Worm (Caenorhabditis elegans) whole organism, late embryonic: Measurements from ENCODE around the gene zip-11.

ENCODE experiments used
- F13H6.1 ChIP-seq: sonication (generic microtip); optimal IDR thresholded peaks from 2 replicates; lab custom pipeline; 2016; ENCODE audit warnings: missing genetic modification characterization, missing compliant biosample characterization
- K02D7.2 ChIP-seq: sonication (generic microtip); optimal IDR thresholded peaks from 2 replicates; lab custom pipeline; 2017; ENCODE audit warnings: mild to moderate bottlenecking, missing genetic modification characterization, missing compliant biosample characterization
- ahr-1 ChIP-seq: sonication (generic microtip); optimal IDR thresholded peaks from 2 replicates; lab custom pipeline; 2016; ENCODE audit warnings: missing genetic modification characterization, missing compliant biosample characterization
- ama-1 ChIP-seq: fragments of 150-350 bp; optimal IDR thresholded peaks from 2 replicates; lab custom pipeline; 2014
- ceh-22 ChIP-seq: sonication (generic microtip); optimal IDR thresholded peaks from 2 replicates; lab custom pipeline; 2017; ENCODE audit warnings: missing biosample characterization, missing genetic modification characterization
- elt-2 ChIP-seq: sonication (generic microtip); optimal IDR thresholded peaks from 2 replicates; lab custom pipeline; 2016; ENCODE audit warnings: missing genetic modification reagents, missing genetic modification characterization, missing compliant biosample characterization
- eyg-1 ChIP-seq: sonication (generic microtip); optimal IDR thresholded peaks from 2 replicates; lab custom pipeline; 2016; ENCODE audit warnings: missing genotype, missing genetic modification characterization, missing compliant biosample characterization
- hlh-15 ChIP-seq: sonication (generic microtip); optimal IDR thresholded peaks from 2 replicates; lab custom pipeline; 2016; ENCODE audit warnings: missing genetic modification characterization, missing compliant biosample characterization
- hlh-6 ChIP-seq: sonication (generic microtip); optimal IDR thresholded peaks from 2 replicates; lab custom pipeline; 2016; ENCODE audit warnings: missing genotype, missing genetic modification characterization, missing compliant biosample characterization
- madf-2 ChIP-seq: sonication (generic microtip); optimal IDR thresholded peaks from 2 replicates; lab custom pipeline; 2017; ENCODE audit warnings: missing genetic modification characterization, missing compliant biosample characterization
- sox-2 ChIP-seq: fragments of 200-800 bp; sonication (Bioruptor generic); IDR thresholded peaks from 2 replicates; pipeline ENCODE4 v1.3.6; 2022; ENCODE audit warnings: missing genetic modification reagents, missing genetic modification characterization, missing compliant biosample characterization
- unc-86 ChIP-seq: sonication (generic microtip); optimal IDR thresholded peaks from 2 replicates; lab custom pipeline; 2016; ENCODE audit warnings: missing genetic modification characterization, missing compliant biosample characterization
- ztf-16 ChIP-seq: sonication (generic microtip); optimal IDR thresholded peaks from 2 replicates; lab custom pipeline; 2017; ENCODE audit warnings: missing genetic modification characterization, missing compliant biosample characterization

ce11 chrIV:3266841-3267240 is 44.2 kb upstream of the zip-11 start:
- TF ChIP-seq ztf-16 (no peak), ceh-22 (no peak), unc-86 (tag; lab: Kevin White, UChicago) (no peak), ama-1 (no peak), K02D7.2 (no peak), eyg-1 (tag; lab: Kevin White, UChicago) (no peak), elt-2 (tag; lab: Kevin White, UChicago) (no peak), madf-2 (no peak), F13H6.1 (no peak), hlh-15 (tag; lab: Kevin White, UChicago) (no peak), ahr-1 (tag; lab: Kevin White, UChicago) (no peak), hlh-6 (tag; lab: Kevin White, UChicago) (no peak), sox-2 (GFP tag; lab: Robert Waterston, UW) (no peak)
